Fruit fly (Drosophila melanogaster): ENCODE results near the gene CycJ.

CycJ gene

DNA sequence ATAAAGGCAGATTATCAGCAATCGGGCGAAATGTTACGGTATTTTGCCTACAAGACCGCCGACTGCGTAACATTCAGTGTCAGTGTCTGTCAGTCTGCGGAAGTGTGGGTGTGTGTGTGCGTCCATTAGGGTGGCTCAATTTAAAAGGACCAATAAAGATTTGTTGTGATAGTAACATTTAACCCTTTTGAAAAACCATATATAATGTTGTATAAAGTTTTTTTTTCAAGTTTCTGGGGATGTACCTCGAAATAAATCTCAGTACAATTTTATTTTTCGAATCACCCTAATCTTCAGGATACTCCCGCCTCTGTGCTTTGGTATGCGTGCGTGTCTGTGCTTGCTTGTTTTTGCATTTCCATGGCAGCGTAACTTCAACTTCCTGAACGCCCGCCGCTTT lies 6.6 kb downstream of the CycJ start (continued):
- TF ChIP-seq abd-A (tag; optimal IDR thresholded peaks at IDR 0.05) = peak; percentile 35
- TF ChIP-seq CG42726 (GFP tag; IDR thresholded peaks at IDR 0.05; ENCODE audit: partially characterized antibody) = no peak
- peak; percentile 76 for TF ChIP-seq dysf (GFP tag; IDR thresholded peaks at IDR 0.05)
- TF ChIP-seq CG17568 (GFP tag; optimal IDR thresholded peaks at IDR 0.05) = peak; percentile 91
- TF ChIP-seq tna (GFP tag; IDR thresholded peaks at IDR 0.05; ENCODE audit: partially characterized antibody) = no peak
- TF ChIP-seq HLH4C (GFP tag; IDR thresholded peaks at IDR 0.05; ENCODE audit: partially characterized antibody) = no peak
- peak; percentile 26 for TF ChIP-seq chn (GFP tag; optimal IDR thresholded peaks at IDR 0.05)

DNA sequence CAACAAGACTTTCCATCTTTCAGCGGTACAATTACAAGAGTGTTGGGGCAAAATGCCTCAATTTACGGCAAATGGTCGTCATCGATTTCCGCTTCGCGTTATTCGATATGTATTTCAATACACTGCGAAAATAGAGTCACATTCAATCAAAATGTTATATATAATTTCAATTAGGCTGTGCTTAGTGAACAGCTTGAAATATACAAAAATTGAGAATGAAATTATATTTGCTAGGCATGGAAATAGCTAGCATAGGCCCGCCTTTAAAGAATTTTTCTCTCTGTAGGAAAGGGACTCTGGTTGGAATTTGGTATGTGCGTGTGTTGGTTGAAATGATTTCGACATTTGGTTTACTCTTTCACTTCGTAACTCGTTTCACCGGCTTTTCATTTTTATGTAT lies 13.3 kb downstream of the CycJ start:
- peak; percentile 31; the same call in 1 of the 2 replicates for TF ChIP-seq Xrp1 (GFP tag; IDR thresholded peaks at IDR 0.05)
- TF ChIP-seq da (GFP tag; optimal IDR thresholded peaks at IDR 0.05) = no peak
- peak; percentile 49 for TF ChIP-seq gem (tag; optimal IDR thresholded peaks at IDR 0.05)
- TF ChIP-seq bigmax (GFP tag; optimal IDR thresholded peaks at IDR 0.05) = no peak
- TF ChIP-seq dati (GFP tag; IDR thresholded peaks at IDR 0.05) = no peak
- no peak for TF ChIP-seq CG9609 (GFP tag; optimal IDR thresholded peaks at IDR 0.05)
- no peak for TF ChIP-seq Atf6 (GFP tag; IDR thresholded peaks at IDR 0.05)
- TF ChIP-seq Ada2b (GFP tag; IDR thresholded peaks at IDR 0.05) = 0 out of 2 replicates have a peak, but pooled peaks have one; percentile 25
- no peak for TF ChIP-seq Sry-δ (GFP tag; optimal IDR thresholded peaks at IDR 0.05)
- TF ChIP-seq cad (GFP tag; optimal IDR thresholded peaks at IDR 0.05) = no peak
- TF ChIP-seq CG33557 (GFP tag; optimal IDR thresholded peaks at IDR 0.05) = no peak
- no peak for TF ChIP-seq CG18262 (tag; optimal IDR thresholded peaks at IDR 0.05)
- TF ChIP-seq lilli (GFP tag; optimal IDR thresholded peaks at IDR 0.05) = peak; percentile 18
- TF ChIP-seq scrt (GFP tag; optimal IDR thresholded peaks at IDR 0.05) = no peak
- TF ChIP-seq CG15073 (GFP tag; optimal IDR thresholded peaks at IDR 0.05) = no peak
- peak; percentile 29; the same call in 1 of the 2 replicates for TF ChIP-seq onecut (GFP tag; IDR thresholded peaks at IDR 0.05)
- TF ChIP-seq CG33213 (GFP tag; optimal IDR thresholded peaks at IDR 0.05) = no peak
- TF ChIP-seq pita (GFP tag; optimal IDR thresholded peaks at IDR 0.05) = no peak
- no peak for TF ChIP-seq Oli (tag; optimal IDR thresholded peaks at IDR 0.05)
- no peak for TF ChIP-seq Ravus (GFP tag; IDR thresholded peaks at IDR 0.05)
- TF ChIP-seq sisA (GFP tag; IDR thresholded peaks at IDR 0.05) = peak; percentile 61
- no peak for TF ChIP-seq insv (GFP tag; optimal IDR thresholded peaks at IDR 0.05)
- TF ChIP-seq CG5180 (GFP tag; optimal IDR thresholded peaks at IDR 0.05) = no peak
- TF ChIP-seq lab (GFP tag; optimal IDR thresholded peaks at IDR 0.05) = peak; percentile 49
- TF ChIP-seq fu2 (GFP tag; optimal IDR thresholded peaks at IDR 0.05) = no peak
- TF ChIP-seq Med (GFP tag) = peak; percentile 78
- TF ChIP-seq Hmx (GFP tag; optimal IDR thresholded peaks at IDR 0.05) = no peak
- TF ChIP-seq CG7745 (tag; optimal IDR thresholded peaks at IDR 0.05) = no peak
- peak; percentile 40 for TF ChIP-seq Ptx1 (GFP tag; IDR thresholded peaks at IDR 0.05)
- TF ChIP-seq lola (GFP tag; optimal IDR thresholded peaks at IDR 0.05) = no peak
- no peak for TF ChIP-seq CG6654 (GFP tag; optimal IDR thresholded peaks at IDR 0.05)
- no peak for TF ChIP-seq fd102C (GFP tag; optimal IDR thresholded peaks at IDR 0.05)
- no peak for TF ChIP-seq Usf (GFP tag; optimal IDR thresholded peaks at IDR 0.05)
- no peak for TF ChIP-seq gce (GFP tag; IDR thresholded peaks at IDR 0.05)
- peak; percentile 34 for TF ChIP-seq CG2678 (tag; optimal IDR thresholded peaks at IDR 0.05)
- TF ChIP-seq so (GFP tag; IDR thresholded peaks at IDR 0.05) = no peak
- no peak for TF ChIP-seq psq (GFP tag; optimal IDR thresholded peaks at IDR 0.05)
- peak; percentile 53 for TF ChIP-seq slbo (GFP tag; IDR thresholded peaks at IDR 0.05)
- peak; percentile 38 for TF ChIP-seq Meics (GFP tag; optimal IDR thresholded peaks at IDR 0.05)
- 0 out of 2 replicates have a peak, but pooled peaks have one; percentile 33 for TF ChIP-seq CG14441 (GFP tag; IDR thresholded peaks at IDR 0.05)
- TF ChIP-seq CG11723 (GFP tag; optimal IDR thresholded peaks at IDR 0.05) = no peak
- no peak for TF ChIP-seq CG31388 (GFP tag; optimal IDR thresholded peaks at IDR 0.05)
- TF ChIP-seq CG3407 (GFP tag; optimal IDR thresholded peaks at IDR 0.05) = no peak
